Worm (Caenorhabditis elegans) whole organism, L1 larva: ENCODE measurements around the gene pho-8.

Experiments
- C16A3.4 ChIP-seq: fragments of 150-350 bp; optimal IDR thresholded peaks from 2 replicates; lab custom pipeline; 2014; ENCODE audit warnings: missing biosample characterization, missing genetic modification characterization
- C34B4.2 ChIP-seq: sonication (generic microtip); optimal IDR thresholded peaks from 2 replicates; lab custom pipeline; 2017; ENCODE audit warnings: mild to moderate bottlenecking, missing genetic modification characterization, missing compliant biosample characterization
- alr-1 ChIP-seq: fragments of 200-800 bp; sonication (Bioruptor generic); optimal IDR thresholded peaks from 2 replicates; lab custom pipeline; 2018; ENCODE audit warnings: borderline replicate concordance, mild to moderate bottlenecking, missing genetic modification characterization, missing compliant biosample characterization
- ama-1 ChIP-seq: fragments of 150-350 bp; optimal IDR thresholded peaks from 2 replicates; lab custom pipeline; 2014
- blmp-1 ChIP-seq: fragments of 150-350 bp; optimal IDR thresholded peaks from 2 replicates; lab custom pipeline; 2014; ENCODE audit warnings: missing biosample characterization, missing genetic modification characterization
- ceh-63 ChIP-seq: fragments of 200-800 bp; sonication (Bioruptor generic); optimal IDR thresholded peaks from 2 replicates; lab custom pipeline; 2018; ENCODE audit warnings: mild to moderate bottlenecking, missing genetic modification characterization, missing compliant biosample characterization
- ceh-82 ChIP-seq, 3 experiments: fragments of 150-350 bp in 1 of 3; sonication (generic microtip) in 2 of 3; optimal IDR thresholded peaks; 2 replicates each; lab custom pipeline; 2014 to 2017; ENCODE audit warnings: missing biosample characterization in 3 of 3, missing genetic modification characterization in 3 of 3
- ceh-88 ChIP-seq: fragments of 200-800 bp; sonication (Bioruptor generic); IDR thresholded peaks from 2 replicates; pipeline ENCODE4 v1.3.6; 2022; ENCODE audit warnings: missing genetic modification characterization, missing compliant biosample characterization
- ces-1 ChIP-seq: fragments of 150-350 bp; optimal IDR thresholded peaks from 2 replicates; lab custom pipeline; 2014; ENCODE audit warnings: missing biosample characterization, missing genetic modification reagents, missing genetic modification characterization
- dpl-1 ChIP-seq, 3 experiments: fragments of 150-350 bp in 2 of 3; sonication (generic microtip) in 1 of 3; optimal IDR thresholded peaks; 2 replicates each; lab custom pipeline; 2014 to 2017; ENCODE audit warnings: missing biosample characterization in 3 of 3, missing genetic modification characterization in 3 of 3, missing genetic modification reagents in 3 of 3
- dsc-1 ChIP-seq: sonication (generic microtip); optimal IDR thresholded peaks from 2 replicates; lab custom pipeline; 2016; ENCODE audit warnings: mild to moderate bottlenecking, missing genetic modification characterization, missing compliant biosample characterization
- efl-1 ChIP-seq, 4 experiments: fragments of 150-350 bp; optimal IDR thresholded peaks in 3 of 4; peaks in 1 of 4; 1 replicate in 1 of 4; 2 replicates in 3 of 4; lab custom pipeline; 2014; ENCODE audit warnings: missing biosample characterization in 2 of 4, missing genetic modification characterization in 2 of 4, missing genetic modification reagents in 2 of 4
- efl-3 ChIP-seq: fragments of 200-800 bp; sonication (Bioruptor generic); optimal IDR thresholded peaks from 2 replicates; lab custom pipeline; 2018; ENCODE audit warnings: mild to moderate bottlenecking, missing genetic modification characterization, missing compliant biosample characterization
- egl-13 ChIP-seq: sonication (generic microtip); optimal IDR thresholded peaks from 2 replicates; lab custom pipeline; 2016; ENCODE audit warnings: missing genotype, missing genetic modification reagents, missing genetic modification characterization, missing compliant biosample characterization
- egl-27 ChIP-seq, 2 experiments: fragments of 150-350 bp in 1 of 2; sonication (generic microtip); optimal IDR thresholded peaks; 3 replicates each; lab custom pipeline; 2017 to 2018; ENCODE audit warnings: missing biosample characterization in 2 of 2, missing genetic modification characterization in 2 of 2, missing genetic modification reagents in 2 of 2
- elt-2 ChIP-seq: sonication (generic microtip); optimal IDR thresholded peaks from 2 replicates; lab custom pipeline; 2016; ENCODE audit warnings: missing genetic modification characterization, mild to moderate bottlenecking, inconsistent platforms, missing compliant biosample characterization, missing genetic modification reagents
- ets-5 ChIP-seq: fragments of 200-800 bp; sonication (Bioruptor generic); IDR thresholded peaks from 2 replicates; pipeline ENCODE4 v1.3.6; 2022; ENCODE audit warnings: missing genetic modification characterization, missing compliant biosample characterization
- hlh-17 ChIP-seq: fragments of 200-800 bp; sonication (Bioruptor generic); optimal IDR thresholded peaks from 2 replicates; lab custom pipeline; 2018; ENCODE audit warnings: missing genetic modification characterization, mild to moderate bottlenecking, missing compliant biosample characterization, moderate library complexity, borderline replicate concordance
- jun-1 ChIP-seq: fragments of 150-350 bp; optimal IDR thresholded peaks from 2 replicates; lab custom pipeline; 2014; ENCODE audit warnings: missing biosample characterization, missing genetic modification reagents, missing genetic modification characterization
- lin-14 ChIP-seq: fragments of 200-800 bp; sonication (Bioruptor generic); optimal IDR thresholded peaks from 2 replicates; lab custom pipeline; 2018; ENCODE audit warnings: mild to moderate bottlenecking, missing genetic modification characterization, moderate library complexity, missing compliant biosample characterization
- lsy-2 ChIP-seq, 2 experiments: fragments of 150-350 bp; optimal IDR thresholded peaks; 2 replicates each; lab custom pipeline; 2014; ENCODE audit warnings: missing biosample characterization in 2 of 2, missing genetic modification characterization in 2 of 2
- mab-9 ChIP-seq: fragments of 200-800 bp; sonication (Bioruptor generic); IDR thresholded peaks from 2 replicates; pipeline ENCODE4 v1.3.6; 2022; ENCODE audit warnings: missing genetic modification reagents, missing genetic modification characterization, missing compliant biosample characterization
- mef-2 ChIP-seq: fragments of 150-350 bp; optimal IDR thresholded peaks from 2 replicates; lab custom pipeline; 2014; ENCODE audit warnings: missing biosample characterization, missing genetic modification characterization
- mep-1 ChIP-seq: fragments of 150-350 bp; optimal IDR thresholded peaks from 2 replicates; lab custom pipeline; 2014; ENCODE audit warnings: missing biosample characterization, missing genetic modification characterization
- nhr-12 ChIP-seq: sonication (generic microtip); optimal IDR thresholded peaks from 2 replicates; lab custom pipeline; 2017; ENCODE audit warnings: missing biosample characterization, missing genetic modification characterization
- nhr-20 ChIP-seq: sonication (generic microtip); optimal IDR thresholded peaks from 2 replicates; lab custom pipeline; 2016; ENCODE audit warnings: mild to moderate bottlenecking, missing genetic modification characterization, missing compliant biosample characterization
- nhr-237 ChIP-seq: fragments of 150-350 bp; optimal IDR thresholded peaks from 2 replicates; lab custom pipeline; 2014; ENCODE audit warnings: missing biosample characterization, missing genetic modification characterization
- nhr-28 ChIP-seq: fragments of 150-350 bp; optimal IDR thresholded peaks from 2 replicates; lab custom pipeline; 2014; ENCODE audit warnings: missing biosample characterization, missing genetic modification characterization
- nhr-76 ChIP-seq: sonication (generic microtip); optimal IDR thresholded peaks from 2 replicates; lab custom pipeline; 2017; ENCODE audit warnings: missing biosample characterization, missing genetic modification characterization
- nhr-85 ChIP-seq: sonication (generic microtip); peaks from one replicate; lab custom pipeline; 2016; ENCODE audit warnings: missing genetic modification characterization, inconsistent platforms, missing compliant biosample characterization
- pax-3 ChIP-seq: fragments of 200-800 bp; sonication (Bioruptor generic); optimal IDR thresholded peaks from 2 replicates; lab custom pipeline; 2018; ENCODE audit warnings: mild to moderate bottlenecking, missing genetic modification characterization, moderate library complexity, missing compliant biosample characterization
- rnt-1 ChIP-seq: sonication (generic microtip); optimal IDR thresholded peaks from 2 replicates; lab custom pipeline; 2016; ENCODE audit warnings: mild to moderate bottlenecking, missing genetic modification characterization, moderate library complexity, missing compliant biosample characterization
- skn-1 ChIP-seq: fragments of 150-350 bp; optimal IDR thresholded peaks from 2 replicates; lab custom pipeline; 2014; ENCODE audit warnings: missing biosample characterization, missing genetic modification characterization
- snpc-4 ChIP-seq: fragments of 150-350 bp; optimal IDR thresholded peaks from 2 replicates; lab custom pipeline; 2014; ENCODE audit warnings: missing biosample characterization, missing genetic modification characterization
- sox-4 ChIP-seq: sonication (generic microtip); optimal IDR thresholded peaks from 2 replicates; lab custom pipeline; 2016; ENCODE audit warnings: missing genetic modification characterization, missing compliant biosample characterization
- sptf-1 ChIP-seq: fragments of 150-350 bp; optimal IDR thresholded peaks from 2 replicates; lab custom pipeline; 2014; ENCODE audit warnings: missing biosample characterization, missing genetic modification characterization
- sup-37 ChIP-seq: fragments of 200-800 bp; sonication (Bioruptor generic); optimal IDR thresholded peaks from 2 replicates; lab custom pipeline; 2018; ENCODE audit warnings: mild to moderate bottlenecking, missing genetic modification characterization, missing compliant biosample characterization
- swsn-7 ChIP-seq: sonication (generic microtip); optimal IDR thresholded peaks from 2 replicates; lab custom pipeline; 2016; ENCODE audit warnings: missing genetic modification characterization, missing compliant biosample characterization
- tbx-2 ChIP-seq: sonication (generic microtip); optimal IDR thresholded peaks from 2 replicates; lab custom pipeline; 2016; ENCODE audit warnings: missing genetic modification characterization, missing compliant biosample characterization
- unc-30 ChIP-seq: sonication (generic microtip); optimal IDR thresholded peaks from 2 replicates; lab custom pipeline; 2017; ENCODE audit warnings: missing biosample characterization, missing genetic modification characterization
- unc-86 ChIP-seq: sonication (generic microtip); optimal IDR thresholded peaks from 2 replicates; lab custom pipeline; 2016; ENCODE audit warnings: missing genetic modification characterization, missing compliant biosample characterization

The pho-8 gene

ce11 chrV:11833319-11833718, at the start of gene pho-8:
Gene pho-8 (plus strand): TSS chrV:11833619.
- TF ChIP-seq sup-37 (no peak), tbx-2 (tag; lab: Kevin White, UChicago) (no peak), elt-2 (tag; lab: Kevin White, UChicago) (no peak), swsn-7 (tag; lab: Kevin White, UChicago) (no peak), ama-1 (lab: Kevin White, UChicago) (no peak), mep-1 (no peak), ceh-82 (tag; optimal IDR thresholded peaks at IDR 0.05; lab: Kevin White, UChicago) (no peak), jun-1 (tag; lab: Kevin White, UChicago) (no peak), C16A3.4 (tag; lab: Kevin White, UChicago) (no peak), ets-5 (no peak), C34B4.2 (tag; lab: Kevin White, UChicago) (no peak), pax-3 (tag; lab: Kevin White, UChicago) (no peak), egl-13 (tag; lab: Kevin White, UChicago) (no peak), hlh-17 (GFP tag; lab: Kevin White, UChicago) (no peak), nhr-28 (no peak), dpl-1 (GFP tag; optimal IDR thresholded peaks at IDR 0.05; lab: Kevin White, UChicago) (no peak), blmp-1 (tag; lab: Kevin White, UChicago) (no peak), lin-14 (GFP tag; lab: Kevin White, UChicago) (no peak), nhr-76 (tag; lab: Kevin White, UChicago) (no peak), nhr-237 (tag; lab: Kevin White, UChicago) (no peak)
- TF ChIP-seq, all 84 proteins: peak for 0

ce11 chrV:11787258-11787657, 46.2 kb upstream of the pho-8 start, which contains the start of gene F55A11.7:
Gene F55A11.7 (minus strand): TSS chrV:11787443.
- TF ChIP-seq blmp-1 (tag; lab: Kevin White, UChicago) (peak; percentile 94), pax-3 (tag; lab: Kevin White, UChicago) (no peak), alr-1 (tag; lab: Kevin White, UChicago) (no peak), efl-1 (optimal IDR thresholded peaks at IDR 0.05; lab: Kevin White, UChicago) (no peak), efl-1 (GFP tag; optimal IDR thresholded peaks at IDR 0.05 in 1 of 2; lab: Kevin White, UChicago) (no peak)
- TF ChIP-seq, all 84 proteins: peak for 1

- peak; percentile 23 for TF ChIP-seq nhr-85
- TF ChIP-seq egl-27 (tag; optimal IDR thresholded peaks at IDR 0.05; lab: Kevin White, UChicago) = no peak
Observed at ce11 chrV:11787742-11788238, 45.6 kb upstream of the pho-8 start, which contains the start of gene F55A11.8. Gene F55A11.8 (plus strand): TSS chrV:11788188.

- TF ChIP-seq unc-30 (tag; lab: Kevin White, UChicago) = no peak
- TF ChIP-seq skn-1 = no peak
- no peak for TF ChIP-seq sox-4 (tag; lab: Kevin White, UChicago)
- no peak for TF ChIP-seq mab-9 (GFP tag; lab: Robert Waterston, UW)
- no peak for TF ChIP-seq dsc-1
- no peak for TF ChIP-seq nhr-20 (tag; lab: Kevin White, UChicago)
- TF ChIP-seq lsy-2 (tag; optimal IDR thresholded peaks at IDR 0.05; lab: Kevin White, UChicago) = no peak
- no peak for TF ChIP-seq mef-2
Observed at ce11 chrV:11789474-11789873, 43.9 kb upstream of the pho-8 start, which contains the start of gene D2023.1. Gene D2023.1 (plus strand): TSS chrV:11789550.

ce11 chrV:11794172-11794571, 39.2 kb upstream of the pho-8 start:
- TF ChIP-seq sptf-1 (tag; lab: Kevin White, UChicago) (no peak), nhr-12 (tag; lab: Kevin White, UChicago) (no peak), unc-86 (tag; lab: Kevin White, UChicago) (no peak), ets-5 (no peak), nhr-76 (tag; lab: Kevin White, UChicago) (no peak), ceh-63 (GFP tag; lab: Kevin White, UChicago) (no peak), ces-1 (GFP tag; lab: Kevin White, UChicago) (no peak), skn-1 (no peak), nhr-20 (tag; lab: Kevin White, UChicago) (no peak), egl-13 (tag; lab: Kevin White, UChicago) (no peak), efl-3 (no peak), elt-2 (tag; lab: Kevin White, UChicago) (no peak), alr-1 (tag; lab: Kevin White, UChicago) (no peak), rnt-1 (tag; lab: Kevin White, UChicago) (no peak), ceh-88 (GFP tag; lab: Robert Waterston, UW) (no peak), snpc-4 (tag; lab: Kevin White, UChicago) (no peak), swsn-7 (tag; lab: Kevin White, UChicago) (no peak)
- TF ChIP-seq, all 84 proteins: peak for 0
